5 worm cellular contexts compared by ENCODE assay signal in genomic region chrX:11937343-11937935, ce11.
A peak's percentile ranks its signal among the peaks of the same experiment; 100 is the strongest.
TF ChIP-seq lines count a peak whose summit lies in the region.

No protein-coding gene starts in this region.

TF ChIP-seq in whole organism, L1 larva, 84 proteins besides CTCF, POLR2A, EP300 and RAD21 (continues in another document):
- TF ChIP-seq aly-2 (tag; optimal IDR thresholded peaks at IDR 0.05; lab: Kevin White, UChicago) (peak; percentile 94), ceh-90 (tag; optimal IDR thresholded peaks at IDR 0.05; lab: Kevin White, UChicago) (peak; percentile 54), aha-1 (tag; optimal IDR thresholded peaks at IDR 0.05; lab: Kevin White, UChicago) (peak; percentile 66), ceh-63 (GFP tag; optimal IDR thresholded peaks at IDR 0.05; lab: Kevin White, UChicago) (peak; percentile 96), efl-1 (optimal IDR thresholded peaks at IDR 0.05; lab: Kevin White, UChicago) (peak; percentile 85 to 89), efl-1 (GFP tag; optimal IDR thresholded peaks at IDR 0.05 in 1 of 2; lab: Kevin White, UChicago) (peak; percentile 48 to 97), hlh-17 (GFP tag; optimal IDR thresholded peaks at IDR 0.05; lab: Kevin White, UChicago; ENCODE audit: borderline replicate concordance) (no peak), nhr-47 (tag; optimal IDR thresholded peaks at IDR 0.05; lab: Kevin White, UChicago) (peak; percentile 99), efl-3 (GFP tag; optimal IDR thresholded peaks at IDR 0.05; lab: Kevin White, UChicago) (peak; percentile 92), isw-1 (GFP tag; IDR thresholded peaks at IDR 0.05; lab: Robert Waterston, UW) (peak; percentile 86), lin-14 (GFP tag; optimal IDR thresholded peaks at IDR 0.05; lab: Kevin White, UChicago) (peak; percentile 96), mdl-1 (tag; optimal IDR thresholded peaks at IDR 0.05; lab: Kevin White, UChicago) (peak in 1 of 2 experiments; percentile 93), ceh-88 (GFP tag; IDR thresholded peaks at IDR 0.05; lab: Robert Waterston, UW) (peak; percentile 97), fos-1 (tag; optimal IDR thresholded peaks at IDR 0.05; lab: Kevin White, UChicago) (peak; percentile 99), nhr-19 (GFP tag; conservative IDR thresholded peaks at IDR 0.05; lab: Robert Waterston, UW) (peak; percentile 98), ceh-8 (GFP tag; optimal IDR thresholded peaks at IDR 0.05; lab: Kevin White, UChicago) (peak; percentile 99), C16A3.4 (tag; optimal IDR thresholded peaks at IDR 0.05; lab: Kevin White, UChicago) (peak; percentile 99)

TF ChIP-seq in whole organism, L3 larva, 47 proteins besides CTCF, POLR2A, EP300 and RAD21 (continues in another document):
- TF ChIP-seq lsy-12 (tag; optimal IDR thresholded peaks at IDR 0.05; lab: Kevin White, UChicago) (peak; percentile 95), tbx-2 (tag; optimal IDR thresholded peaks at IDR 0.05; lab: Kevin White, UChicago) (peak; percentile 98), nhr-76 (tag; optimal IDR thresholded peaks at IDR 0.05; lab: Kevin White, UChicago) (peak; percentile 88), nhr-67 (tag; optimal IDR thresholded peaks at IDR 0.05; lab: Kevin White, UChicago) (peak; percentile 59), nhr-25 (tag; optimal IDR thresholded peaks at IDR 0.05; lab: Kevin White, UChicago) (peak; percentile 98), zag-1 (tag; optimal IDR thresholded peaks at IDR 0.05; lab: Kevin White, UChicago) (peak; percentile 90), ZK546.5 (tag; optimal IDR thresholded peaks at IDR 0.05; lab: Kevin White, UChicago) (peak; percentile 70), aly-2 (tag; optimal IDR thresholded peaks at IDR 0.05; lab: Kevin White, UChicago) (peak; percentile 94), lin-39 (tag; optimal IDR thresholded peaks at IDR 0.05; lab: Kevin White, UChicago) (peak; percentile 98), jun-1 (tag; optimal IDR thresholded peaks at IDR 0.05; lab: Kevin White, UChicago) (peak; percentile 100), R02D3.7 (tag; optimal IDR thresholded peaks at IDR 0.05; lab: Kevin White, UChicago) (peak; percentile 92), elt-2 (tag; optimal IDR thresholded peaks at IDR 0.05; lab: Kevin White, UChicago) (peak; percentile 86), fkh-10 (GFP tag; optimal IDR thresholded peaks at IDR 0.05; lab: Kevin White, UChicago) (peak; percentile 98), nhr-11 (tag; optimal IDR thresholded peaks at IDR 0.05; lab: Kevin White, UChicago) (peak; percentile 97), sea-2 (GFP tag; optimal IDR thresholded peaks at IDR 0.05; lab: Kevin White, UChicago) (no peak), ama-1 (optimal IDR thresholded peaks at IDR 0.05; lab: Kevin White, UChicago) (no peak), pqm-1 (tag; optimal IDR thresholded peaks at IDR 0.05; lab: Kevin White, UChicago) (peak; percentile 91), nhr-77 (tag; optimal IDR thresholded peaks at IDR 0.05; lab: Kevin White, UChicago) (peak; percentile 98), ceh-28 (tag; optimal IDR thresholded peaks at IDR 0.05; lab: Kevin White, UChicago) (peak; percentile 100)

TF ChIP-seq in whole organism, early embryonic, 17 proteins besides CTCF, POLR2A, EP300 and RAD21:
- TF ChIP-seq tbx-11 (GFP tag; IDR thresholded peaks at IDR 0.05; lab: Robert Waterston, UW), result 0 out of 2 replicates have a peak, but pooled peaks have one; percentile 69
- TF ChIP-seq flt-1 (GFP tag; IDR thresholded peaks at IDR 0.05; lab: Robert Waterston, UW), result peak; percentile 67
- no peak for TF ChIP-seq sea-1 (GFP tag; conservative IDR thresholded peaks at IDR 0.05; lab: Robert Waterston, UW)
- no peak for TF ChIP-seq hmbx-1 (tag; optimal IDR thresholded peaks at IDR 0.05; lab: Kevin White, UChicago)
- TF ChIP-seq scrt-1 (GFP tag; IDR thresholded peaks at IDR 0.05; lab: Robert Waterston, UW), result peak; percentile 60
- peak; percentile 2 for TF ChIP-seq hnd-1 (tag; optimal IDR thresholded peaks at IDR 0.05; lab: Kevin White, UChicago)
- TF ChIP-seq aly-1 (tag; optimal IDR thresholded peaks at IDR 0.05; lab: Kevin White, UChicago), result no peak
- TF ChIP-seq tbx-37 (GFP tag; conservative IDR thresholded peaks at IDR 0.05; lab: Robert Waterston, UW), result peak; percentile 59; the same call in 1 of the 2 replicates
- TF ChIP-seq F13C5.2 (tag; optimal IDR thresholded peaks at IDR 0.05; lab: Kevin White, UChicago), result peak; percentile 93
- peak; percentile 31 for TF ChIP-seq ceh-36 (tag; optimal IDR thresholded peaks at IDR 0.05; lab: Kevin White, UChicago)
- peak; percentile 81 for TF ChIP-seq hmg-4 (GFP tag; optimal IDR thresholded peaks at IDR 0.05; lab: Kevin White, UChicago)
- TF ChIP-seq ets-7 (tag; optimal IDR thresholded peaks at IDR 0.05; lab: Kevin White, UChicago), result peak; percentile 4

TF ChIP-seq in whole organism, midembryonic, 9 proteins besides CTCF, POLR2A, EP300 and RAD21:
- TF ChIP-seq ref-1 (GFP tag; conservative IDR thresholded peaks at IDR 0.05; lab: Robert Waterston, UW) (peak; percentile 48), ztf-29 (GFP tag; IDR thresholded peaks at IDR 0.05; lab: Robert Waterston, UW) (no peak), tab-1 (GFP tag; IDR thresholded peaks at IDR 0.05; lab: Robert Waterston, UW) (peak; percentile 74; the same call in 1 of the 2 replicates), T22C8.4 (GFP tag; IDR thresholded peaks at IDR 0.05; lab: Robert Waterston, UW) (peak; percentile 100), ztf-23 (GFP tag; IDR thresholded peaks at IDR 0.05; lab: Robert Waterston, UW) (peak; percentile 86), flt-1 (GFP tag; IDR thresholded peaks at IDR 0.05; lab: Robert Waterston, UW) (peak; percentile 90), klf-2 (GFP tag; conservative IDR thresholded peaks at IDR 0.05; lab: Robert Waterston, UW) (peak; percentile 67), cog-1 (tag; optimal IDR thresholded peaks at IDR 0.05; lab: Kevin White, UChicago) (peak; percentile 95), med-1 (GFP tag; optimal IDR thresholded peaks at IDR 0.05; lab: Kevin White, UChicago; ENCODE audit: insufficient read depth) (peak; percentile 64)
TF ChIP-seq in whole organism, midembryonic: peak in this region for 8.

TF ChIP-seq in whole organism, young adult, 124 proteins besides CTCF, POLR2A, EP300 and RAD21 (continues in another document):
- peak; percentile 85 for TF ChIP-seq hmg-1.2 (GFP tag; IDR thresholded peaks at IDR 0.05; lab: Robert Waterston, UW)
- no peak for TF ChIP-seq zfh-2 (GFP tag; conservative IDR thresholded peaks at IDR 0.05; lab: Robert Waterston, UW)
- peak; percentile 45 for TF ChIP-seq die-1 (tag; optimal IDR thresholded peaks at IDR 0.05; lab: Kevin White, UChicago)
- peak; percentile 98 for TF ChIP-seq somi-1 (GFP tag; optimal IDR thresholded peaks at IDR 0.05; lab: Kevin White, UChicago)
- no peak for TF ChIP-seq F49E8.2 (tag; optimal IDR thresholded peaks at IDR 0.05; lab: Kevin White, UChicago; ENCODE audit: insufficient read depth)
- TF ChIP-seq bed-1 (GFP tag; IDR thresholded peaks at IDR 0.05; lab: Robert Waterston, UW), result peak; percentile 90; the same call in 1 of the 2 replicates
- peak; percentile 78 for TF ChIP-seq ztf-22 (GFP tag; optimal IDR thresholded peaks at IDR 0.05; lab: Kevin White, UChicago)
- TF ChIP-seq F33H1.4 (GFP tag; IDR thresholded peaks at IDR 0.05; lab: Robert Waterston, UW), result no peak; the same call in none of the 2 replicates
- no peak for TF ChIP-seq madf-6 (GFP tag; IDR thresholded peaks at IDR 0.05; lab: Robert Waterston, UW)
- no peak for TF ChIP-seq hrde-1 (tag; optimal IDR thresholded peaks at IDR 0.05; lab: Kevin White, UChicago; ENCODE audit: borderline replicate concordance)
- peak; percentile 97 for TF ChIP-seq chd-7 (tag; optimal IDR thresholded peaks at IDR 0.05; lab: Kevin White, UChicago)
- peak; percentile 93 for TF ChIP-seq pbrm-1 (GFP tag; IDR thresholded peaks at IDR 0.05; lab: Robert Waterston, UW)
- peak; percentile 84 for TF ChIP-seq F10E7.11 (tag; optimal IDR thresholded peaks at IDR 0.05; lab: Kevin White, UChicago)
- TF ChIP-seq B0035.1 (tag; optimal IDR thresholded peaks at IDR 0.05; lab: Kevin White, UChicago), result peak; percentile 94
- TF ChIP-seq ztf-25 (GFP tag; IDR thresholded peaks at IDR 0.05; lab: Robert Waterston, UW), result no peak
- TF ChIP-seq tbx-9 (tag; optimal IDR thresholded peaks at IDR 0.05; lab: Kevin White, UChicago; ENCODE audit: borderline replicate concordance), result no peak
- TF ChIP-seq madf-8 (GFP tag; conservative IDR thresholded peaks at IDR 0.05; lab: Robert Waterston, UW), result no peak
- peak; percentile 88 for TF ChIP-seq ztf-3 (GFP tag; optimal IDR thresholded peaks at IDR 0.05; lab: Kevin White, UChicago)
- peak; percentile 94 for TF ChIP-seq K12H6.12 (tag; optimal IDR thresholded peaks at IDR 0.05; lab: Kevin White, UChicago)
- peak; percentile 22 for TF ChIP-seq unc-130 (GFP tag; optimal IDR thresholded peaks at IDR 0.05; lab: Kevin White, UChicago)
- TF ChIP-seq akir-1 (GFP tag; optimal IDR thresholded peaks at IDR 0.05; lab: Kevin White, UChicago), result peak; percentile 85
- no peak for TF ChIP-seq him-1 (tag; optimal IDR thresholded peaks at IDR 0.05; lab: Kevin White, UChicago)
- no peak for TF ChIP-seq xnd-1 (tag; optimal IDR thresholded peaks at IDR 0.05; lab: Kevin White, UChicago)
- peak; percentile 98 for TF ChIP-seq atf-7 (tag; optimal IDR thresholded peaks at IDR 0.05; lab: Kevin White, UChicago)
- TF ChIP-seq egrh-3 (GFP tag; IDR thresholded peaks at IDR 0.05; lab: Robert Waterston, UW), result no peak
- peak; percentile 78; the same call in 1 of the 2 replicates for TF ChIP-seq let-526 (GFP tag; IDR thresholded peaks at IDR 0.05; lab: Robert Waterston, UW)
- peak; percentile 87 for TF ChIP-seq nhr-27 (tag; optimal IDR thresholded peaks at IDR 0.05; lab: Kevin White, UChicago)
- no peak for TF ChIP-seq lsl-1 (GFP tag; optimal IDR thresholded peaks at IDR 0.05; lab: Kevin White, UChicago)
- TF ChIP-seq B0261.1 (tag; optimal IDR thresholded peaks at IDR 0.05; lab: Kevin White, UChicago), result peak; percentile 65
- TF ChIP-seq egl-44 (GFP tag; IDR thresholded peaks at IDR 0.05; lab: Robert Waterston, UW), result peak; percentile 89
- peak; percentile 99 for TF ChIP-seq tlf-1 (GFP tag; optimal IDR thresholded peaks at IDR 0.05; lab: Kevin White, UChicago)
- TF ChIP-seq pha-4 (tag; optimal IDR thresholded peaks at IDR 0.05; lab: Kevin White, UChicago), result peak; percentile 96
- TF ChIP-seq sptf-2 (GFP tag; optimal IDR thresholded peaks at IDR 0.05; lab: Kevin White, UChicago), result peak; percentile 55
- peak; percentile 83 for TF ChIP-seq ccch-3 (GFP tag; optimal IDR thresholded peaks at IDR 0.05; lab: Kevin White, UChicago)
- no peak for TF ChIP-seq sdz-38 (tag; optimal IDR thresholded peaks at IDR 0.05; lab: Kevin White, UChicago)
- peak; percentile 98 for TF ChIP-seq dox-1 (GFP tag; IDR thresholded peaks at IDR 0.05; lab: Robert Waterston, UW)
- TF ChIP-seq madf-10 (tag; optimal IDR thresholded peaks at IDR 0.05; lab: Kevin White, UChicago), result peak; percentile 96
- TF ChIP-seq ZK185.1 (tag; optimal IDR thresholded peaks at IDR 0.05; lab: Kevin White, UChicago; ENCODE audit: poor library complexity, severe bottlenecking), result peak; percentile 98
- TF ChIP-seq nfya-1 (tag; optimal IDR thresholded peaks at IDR 0.05; lab: Kevin White, UChicago; ENCODE audit: borderline replicate concordance, insufficient read depth), result no peak

Comparison
In these comparisons a context has a peak if more than half of its experiments do, and no peak if none do; other contexts are left out.
1. Of the 8 proteins assayed by ChIP-seq in both whole organism, young adult and whole organism, L1 larva: peak only in whole organism, young adult: ama-1 and unc-62; only in whole organism, L1 larva: dpl-1 and efl-1; in both: lin-35, nhr-90, snpc-4 and unc-130; in neither: 0.